Worm (Caenorhabditis elegans) whole organism, early embryonic: Measurements from ENCODE around the gene M03B6.1.

ENCODE experiments used
- ama-1 ChIP-seq: fragments of 150-350 bp; optimal IDR thresholded peaks from 2 replicates; lab custom pipeline; 2014
- ets-7 ChIP-seq: sonication (generic microtip); optimal IDR thresholded peaks from 2 replicates; lab custom pipeline; 2016; ENCODE audit warnings: missing genotype, missing genetic modification characterization, missing compliant biosample characterization
- flt-1 ChIP-seq: fragments of 200-800 bp; sonication (Bioruptor generic); IDR thresholded peaks from 2 replicates; pipeline ENCODE4 v1.3.6; 2022; ENCODE audit warnings: missing genetic modification characterization, missing compliant biosample characterization
- hmg-4 ChIP-seq: fragments of 200-800 bp; sonication (Bioruptor generic); optimal IDR thresholded peaks from 2 replicates; lab custom pipeline; 2018; ENCODE audit warnings: mild to moderate bottlenecking, missing genetic modification characterization, missing compliant biosample characterization
- tra-4 ChIP-seq: sonication (generic microtip); optimal IDR thresholded peaks from 2 replicates; lab custom pipeline; 2017; ENCODE audit warnings: missing genetic modification characterization, missing compliant biosample characterization

- TF ChIP-seq tra-4 (tag; lab: Kevin White, UChicago) (no peak), ama-1 (no peak), ets-7 (tag; lab: Kevin White, UChicago) (no peak), hmg-4 (GFP tag; lab: Kevin White, UChicago) (no peak), flt-1 (no peak)
Observed at ce11 chrX:13882639-13883038, 41.2 kb downstream of the M03B6.1 start, which contains the start of gene hlb-1.
